Worm (Caenorhabditis elegans) whole organism, L1 larva: ENCODE measurements around the gene C17E7.13.

Experiments
- C16A3.4 ChIP-seq: fragments of 150-350 bp; optimal IDR thresholded peaks from 2 replicates; lab custom pipeline; 2014; ENCODE audit warnings: missing biosample characterization, missing genetic modification characterization
- C34B4.2 ChIP-seq: sonication (generic microtip); optimal IDR thresholded peaks from 2 replicates; lab custom pipeline; 2017; ENCODE audit warnings: mild to moderate bottlenecking, missing genetic modification characterization, missing compliant biosample characterization
- F16B12.6 ChIP-seq: fragments of 150-350 bp; optimal IDR thresholded peaks from 2 replicates; lab custom pipeline; 2014; ENCODE audit warnings: missing biosample characterization, missing genetic modification characterization
- aly-2 ChIP-seq: fragments of 150-350 bp; optimal IDR thresholded peaks from 2 replicates; lab custom pipeline; 2014; ENCODE audit warnings: missing biosample characterization, missing genetic modification characterization
- ceh-88 ChIP-seq: fragments of 200-800 bp; sonication (Bioruptor generic); IDR thresholded peaks from 2 replicates; pipeline ENCODE4 v1.3.6; 2022; ENCODE audit warnings: missing genetic modification characterization, missing compliant biosample characterization
- ceh-90 ChIP-seq: sonication (generic microtip); optimal IDR thresholded peaks from 2 replicates; lab custom pipeline; 2016; ENCODE audit warnings: missing genetic modification characterization, missing compliant biosample characterization
- ces-1 ChIP-seq: fragments of 150-350 bp; optimal IDR thresholded peaks from 2 replicates; lab custom pipeline; 2014; ENCODE audit warnings: missing biosample characterization, missing genetic modification reagents, missing genetic modification characterization
- dpl-1 ChIP-seq, 3 experiments: fragments of 150-350 bp in 2 of 3; sonication (generic microtip) in 1 of 3; optimal IDR thresholded peaks; 2 replicates each; lab custom pipeline; 2014 to 2017; ENCODE audit warnings: missing biosample characterization in 3 of 3, missing genetic modification characterization in 3 of 3, missing genetic modification reagents in 3 of 3
- dsc-1 ChIP-seq: sonication (generic microtip); optimal IDR thresholded peaks from 2 replicates; lab custom pipeline; 2016; ENCODE audit warnings: mild to moderate bottlenecking, missing genetic modification characterization, missing compliant biosample characterization
- efl-3 ChIP-seq: fragments of 200-800 bp; sonication (Bioruptor generic); optimal IDR thresholded peaks from 2 replicates; lab custom pipeline; 2018; ENCODE audit warnings: mild to moderate bottlenecking, missing genetic modification characterization, missing compliant biosample characterization
- egl-13 ChIP-seq: sonication (generic microtip); optimal IDR thresholded peaks from 2 replicates; lab custom pipeline; 2016; ENCODE audit warnings: missing genotype, missing genetic modification reagents, missing genetic modification characterization, missing compliant biosample characterization
- elt-2 ChIP-seq: sonication (generic microtip); optimal IDR thresholded peaks from 2 replicates; lab custom pipeline; 2016; ENCODE audit warnings: missing genetic modification characterization, mild to moderate bottlenecking, inconsistent platforms, missing compliant biosample characterization, missing genetic modification reagents
- fkh-4 ChIP-seq: sonication (generic microtip); optimal IDR thresholded peaks from 2 replicates; lab custom pipeline; 2016; ENCODE audit warnings: missing compliant biosample characterization, missing genetic modification characterization, borderline replicate concordance
- fkh-8 ChIP-seq: sonication (generic microtip); optimal IDR thresholded peaks from 2 replicates; lab custom pipeline; 2016; ENCODE audit warnings: mild to moderate bottlenecking, missing genetic modification characterization, missing compliant biosample characterization
- fos-1 ChIP-seq: fragments of 150-350 bp; optimal IDR thresholded peaks from 2 replicates; lab custom pipeline; 2014; ENCODE audit warnings: missing biosample characterization, missing genetic modification characterization
- hlh-17 ChIP-seq: fragments of 200-800 bp; sonication (Bioruptor generic); optimal IDR thresholded peaks from 2 replicates; lab custom pipeline; 2018; ENCODE audit warnings: missing genetic modification characterization, mild to moderate bottlenecking, missing compliant biosample characterization, moderate library complexity, borderline replicate concordance
- hlh-4 ChIP-seq: sonication (generic microtip); optimal IDR thresholded peaks from 2 replicates; lab custom pipeline; 2016; ENCODE audit warnings: mild to moderate bottlenecking, missing genetic modification characterization, missing compliant biosample characterization
- hpl-2 ChIP-seq: fragments of 150-350 bp; optimal IDR thresholded peaks from 2 replicates; lab custom pipeline; 2014; ENCODE audit warnings: missing biosample characterization, missing genetic modification reagents, missing genetic modification characterization
- isw-1 ChIP-seq: fragments of 200-800 bp; sonication (Bioruptor generic); IDR thresholded peaks from 2 replicates; pipeline ENCODE4 v1.3.6; 2022; ENCODE audit warnings: missing genetic modification characterization, missing compliant biosample characterization
- jun-1 ChIP-seq: fragments of 150-350 bp; optimal IDR thresholded peaks from 2 replicates; lab custom pipeline; 2014; ENCODE audit warnings: missing biosample characterization, missing genetic modification reagents, missing genetic modification characterization
- lin-13 ChIP-seq: fragments of 150-350 bp; optimal IDR thresholded peaks from 2 replicates; lab custom pipeline; 2014; ENCODE audit warnings: missing biosample characterization, missing genetic modification reagents, missing genetic modification characterization
- lin-14 ChIP-seq: fragments of 200-800 bp; sonication (Bioruptor generic); optimal IDR thresholded peaks from 2 replicates; lab custom pipeline; 2018; ENCODE audit warnings: mild to moderate bottlenecking, missing genetic modification characterization, moderate library complexity, missing compliant biosample characterization
- lin-15B ChIP-seq: fragments of 150-350 bp; sonication (generic microtip); optimal IDR thresholded peaks from 3 replicates; lab custom pipeline; 2014; ENCODE audit warnings: missing biosample characterization, missing genetic modification characterization
- lin-39 ChIP-seq: fragments of 150-350 bp; optimal IDR thresholded peaks from 2 replicates; lab custom pipeline; 2014; ENCODE audit warnings: missing biosample characterization, missing genetic modification reagents, missing genetic modification characterization
- lir-3 ChIP-seq: sonication (generic microtip); optimal IDR thresholded peaks from 2 replicates; lab custom pipeline; 2016; ENCODE audit warnings: mild to moderate bottlenecking, missing genetic modification characterization, moderate library complexity, missing compliant biosample characterization; ENCODE audit not compliant: poor library complexity
- lsy-2 ChIP-seq, 2 experiments: fragments of 150-350 bp; optimal IDR thresholded peaks; 2 replicates each; lab custom pipeline; 2014; ENCODE audit warnings: missing biosample characterization in 2 of 2, missing genetic modification characterization in 2 of 2
- mab-9 ChIP-seq: fragments of 200-800 bp; sonication (Bioruptor generic); IDR thresholded peaks from 2 replicates; pipeline ENCODE4 v1.3.6; 2022; ENCODE audit warnings: missing genetic modification reagents, missing genetic modification characterization, missing compliant biosample characterization
- mdl-1 ChIP-seq, 2 experiments: fragments of 150-350 bp; optimal IDR thresholded peaks; 2 replicates each; lab custom pipeline; 2014 to 2017; ENCODE audit warnings: missing biosample characterization in 2 of 2, missing genetic modification characterization in 2 of 2, inconsistent platforms in 1 of 2
- nhr-11 ChIP-seq: fragments of 150-350 bp; optimal IDR thresholded peaks from 2 replicates; lab custom pipeline; 2014; ENCODE audit warnings: missing biosample characterization, missing genetic modification characterization
- nhr-20 ChIP-seq: sonication (generic microtip); optimal IDR thresholded peaks from 2 replicates; lab custom pipeline; 2016; ENCODE audit warnings: mild to moderate bottlenecking, missing genetic modification characterization, missing compliant biosample characterization
- nhr-237 ChIP-seq: fragments of 150-350 bp; optimal IDR thresholded peaks from 2 replicates; lab custom pipeline; 2014; ENCODE audit warnings: missing biosample characterization, missing genetic modification characterization
- nhr-28 ChIP-seq: fragments of 150-350 bp; optimal IDR thresholded peaks from 2 replicates; lab custom pipeline; 2014; ENCODE audit warnings: missing biosample characterization, missing genetic modification characterization
- nhr-47 ChIP-seq: sonication (generic microtip); optimal IDR thresholded peaks from 2 replicates; lab custom pipeline; 2016; ENCODE audit warnings: mild to moderate bottlenecking, missing genetic modification characterization, moderate library complexity, missing compliant biosample characterization
- nhr-71 ChIP-seq: sonication (generic microtip); optimal IDR thresholded peaks from 2 replicates; lab custom pipeline; 2016; ENCODE audit warnings: mild to moderate bottlenecking, missing genetic modification characterization, moderate library complexity, missing compliant biosample characterization
- nhr-77 ChIP-seq: fragments of 150-350 bp; optimal IDR thresholded peaks from 2 replicates; lab custom pipeline; 2014; ENCODE audit warnings: missing biosample characterization, missing genetic modification characterization
- nhr-90 ChIP-seq: sonication (generic microtip); optimal IDR thresholded peaks from 2 replicates; lab custom pipeline; 2016; ENCODE audit warnings: mild to moderate bottlenecking, missing genetic modification characterization, missing compliant biosample characterization; ENCODE audit not compliant: poor library complexity
- pax-3 ChIP-seq: fragments of 200-800 bp; sonication (Bioruptor generic); optimal IDR thresholded peaks from 2 replicates; lab custom pipeline; 2018; ENCODE audit warnings: mild to moderate bottlenecking, missing genetic modification characterization, moderate library complexity, missing compliant biosample characterization
- rnt-1 ChIP-seq: sonication (generic microtip); optimal IDR thresholded peaks from 2 replicates; lab custom pipeline; 2016; ENCODE audit warnings: mild to moderate bottlenecking, missing genetic modification characterization, moderate library complexity, missing compliant biosample characterization
- snpc-4 ChIP-seq: fragments of 150-350 bp; optimal IDR thresholded peaks from 2 replicates; lab custom pipeline; 2014; ENCODE audit warnings: missing biosample characterization, missing genetic modification characterization
- sox-4 ChIP-seq: sonication (generic microtip); optimal IDR thresholded peaks from 2 replicates; lab custom pipeline; 2016; ENCODE audit warnings: missing genetic modification characterization, missing compliant biosample characterization
- swsn-7 ChIP-seq: sonication (generic microtip); optimal IDR thresholded peaks from 2 replicates; lab custom pipeline; 2016; ENCODE audit warnings: missing genetic modification characterization, missing compliant biosample characterization
- unc-30 ChIP-seq: sonication (generic microtip); optimal IDR thresholded peaks from 2 replicates; lab custom pipeline; 2017; ENCODE audit warnings: missing biosample characterization, missing genetic modification characterization
- unc-62 ChIP-seq: fragments of 150-350 bp; optimal IDR thresholded peaks from 2 replicates; lab custom pipeline; 2014; ENCODE audit warnings: missing biosample characterization, missing genetic modification reagents, missing genetic modification characterization
- unc-86 ChIP-seq: sonication (generic microtip); optimal IDR thresholded peaks from 2 replicates; lab custom pipeline; 2016; ENCODE audit warnings: missing genetic modification characterization, missing compliant biosample characterization
- unc-98 ChIP-seq: fragments of 200-800 bp; sonication (Bioruptor generic); IDR thresholded peaks from 2 replicates; pipeline ENCODE4 v1.3.6; 2022; ENCODE audit warnings: missing genetic modification characterization, missing compliant biosample characterization
- vab-15 ChIP-seq: sonication (generic microtip); optimal IDR thresholded peaks from 2 replicates; lab custom pipeline; 2017; ENCODE audit warnings: missing genotype, mild to moderate bottlenecking, missing genetic modification characterization, missing compliant biosample characterization
- xbp-1 ChIP-seq: sonication (generic microtip); optimal IDR thresholded peaks from 2 replicates; lab custom pipeline; 2016; ENCODE audit warnings: missing genetic modification characterization, missing compliant biosample characterization
- zag-1 ChIP-seq: fragments of 150-350 bp; optimal IDR thresholded peaks from 2 replicates; lab custom pipeline; 2014; ENCODE audit warnings: missing biosample characterization, missing genetic modification characterization
- ztf-4 ChIP-seq: fragments of 150-350 bp; optimal IDR thresholded peaks from 2 replicates; lab custom pipeline; 2014; ENCODE audit warnings: missing biosample characterization, missing genetic modification characterization

C17E7.13 gene

DNA sequence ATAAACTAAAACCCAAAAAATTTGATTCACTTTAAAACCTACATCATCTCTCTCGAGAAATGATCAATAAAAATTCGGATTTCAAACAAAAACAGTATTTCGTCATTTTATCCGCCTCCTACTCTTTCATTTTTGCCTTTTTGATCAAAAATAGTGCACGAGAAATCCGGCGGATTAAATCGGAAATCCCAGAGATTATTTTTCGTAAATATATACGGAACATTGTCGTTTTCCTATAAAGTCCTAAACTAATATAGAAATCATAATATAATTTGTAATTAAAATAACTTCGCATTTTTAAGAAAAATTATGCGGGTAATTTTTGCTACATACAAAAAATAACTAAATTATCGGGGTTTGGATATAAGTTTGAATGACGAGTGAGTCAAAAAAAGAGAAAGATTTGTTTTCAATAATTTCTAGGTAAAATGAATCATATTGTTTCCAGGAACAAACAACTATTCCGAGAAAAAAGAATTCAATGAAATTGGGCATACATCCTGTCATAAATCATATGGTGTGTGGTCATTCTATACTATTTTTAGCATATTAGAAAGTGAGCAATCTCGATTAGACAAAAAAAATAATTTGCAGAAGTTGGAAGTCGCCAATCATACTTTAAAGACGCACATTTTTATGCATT, 14.9 kb downstream of the C17E7.13 start, which contains the start of gene nhr-158:
nhr-158 (minus strand) TSS at position 51 of the 643 bp plus-strand sequence.
- no peak for TF ChIP-seq mab-9
- peak; percentile 43 for TF ChIP-seq lin-14 (GFP tag; lab: Kevin White, UChicago)
- peak; percentile 94 for TF ChIP-seq dsc-1 (tag; lab: Kevin White, UChicago)
- peak; percentile 18 for TF ChIP-seq swsn-7 (tag; lab: Kevin White, UChicago)
- TF ChIP-seq fkh-8 (tag; lab: Kevin White, UChicago) = peak; percentile 90
- no peak for TF ChIP-seq F16B12.6 (tag; lab: Kevin White, UChicago)
- TF ChIP-seq nhr-71 (tag; lab: Kevin White, UChicago) = peak; percentile 83
- TF ChIP-seq rnt-1 (tag; lab: Kevin White, UChicago) = no peak
- TF ChIP-seq nhr-11 = peak; percentile 48
- TF ChIP-seq lsy-2 (tag; optimal IDR thresholded peaks at IDR 0.05; lab: Kevin White, UChicago) = peak in 1 of 2 experiments; percentile 45
- TF ChIP-seq ztf-4 (tag; lab: Kevin White, UChicago) = no peak
- no peak for TF ChIP-seq xbp-1 (tag; lab: Kevin White, UChicago)
- TF ChIP-seq fkh-4 = peak; percentile 18
- no peak for TF ChIP-seq ceh-90
- TF ChIP-seq vab-15 = no peak
- TF ChIP-seq pax-3 (tag; lab: Kevin White, UChicago) = peak; percentile 36
- TF ChIP-seq nhr-20 = peak; percentile 32
- no peak for TF ChIP-seq nhr-28 (tag; lab: Kevin White, UChicago)
- no peak for TF ChIP-seq lin-13 (GFP tag; lab: Kevin White, UChicago)
- peak; percentile 37 for TF ChIP-seq sox-4 (tag; lab: Kevin White, UChicago)
- TF ChIP-seq nhr-47 = peak; percentile 86
- TF ChIP-seq fos-1 (tag; lab: Kevin White, UChicago) = peak; percentile 61

ce11 chrV:3870359-3870758, 18.7 kb downstream of the C17E7.13 start:
- TF ChIP-seq F16B12.6 (tag; lab: Kevin White, UChicago) (no peak), unc-98 (GFP tag; lab: Robert Waterston, UW) (no peak), unc-30 (tag; lab: Kevin White, UChicago) (no peak), lin-13 (GFP tag; lab: Kevin White, UChicago) (no peak), nhr-237 (tag; lab: Kevin White, UChicago) (no peak), lsy-2 (tag; optimal IDR thresholded peaks at IDR 0.05; lab: Kevin White, UChicago) (peak in 1 of 2 experiments; percentile 53), swsn-7 (tag; lab: Kevin White, UChicago) (peak; percentile 63), C34B4.2 (no peak), fos-1 (tag; lab: Kevin White, UChicago) (peak; percentile 70), mab-9 (no peak), efl-3 (GFP tag; lab: Kevin White, UChicago) (no peak), xbp-1 (tag; lab: Kevin White, UChicago) (peak; percentile 18), egl-13 (tag; lab: Kevin White, UChicago) (no peak), aly-2 (tag; lab: Kevin White, UChicago) (no peak), C16A3.4 (no peak), hlh-4 (tag; lab: Kevin White, UChicago) (peak; percentile 65), mdl-1 (tag; optimal IDR thresholded peaks at IDR 0.05; lab: Kevin White, UChicago) (no peak), ceh-90 (no peak), nhr-77 (no peak), unc-86 (tag; lab: Kevin White, UChicago) (no peak), nhr-47 (peak; percentile 90), sox-4 (tag; lab: Kevin White, UChicago) (peak; percentile 89), lir-3 (tag; lab: Kevin White, UChicago) (no peak), nhr-20 (peak; percentile 62), snpc-4 (tag; lab: Kevin White, UChicago) (no peak), unc-62 (GFP tag; lab: Kevin White, UChicago) (no peak), lin-39 (tag; lab: Kevin White, UChicago) (no peak), hlh-17 (GFP tag; lab: Kevin White, UChicago) (no peak), elt-2 (no peak), jun-1 (tag; lab: Kevin White, UChicago) (no peak), lin-15B (no peak), ceh-88 (GFP tag; lab: Robert Waterston, UW) (no peak), isw-1 (GFP tag; lab: Robert Waterston, UW) (no peak), nhr-90 (no peak), hpl-2 (no peak), ces-1 (GFP tag; lab: Kevin White, UChicago) (no peak), zag-1 (no peak), dpl-1 (GFP tag; optimal IDR thresholded peaks at IDR 0.05; lab: Kevin White, UChicago) (no peak)
